Fruit fly (Drosophila melanogaster): ENCODE data around the gene CG11854.
A peak's percentile ranks its signal among the peaks of the same experiment; 100 is the strongest.

The CG11854 gene

dm6 chr3R:25258628-25259240 is 16.9 kb downstream of the CG11854 start, which contains the start of gene CG11857 (continued):
- TF ChIP-seq Hr51 (GFP tag; optimal IDR thresholded peaks at IDR 0.05) = peak; percentile 96 to 99
- TF ChIP-seq CG9437 (GFP tag; optimal IDR thresholded peaks at IDR 0.05) = peak; percentile 88
- TF ChIP-seq shn (GFP tag; optimal IDR thresholded peaks at IDR 0.05) = peak; percentile 97
- peak; percentile 84 for TF ChIP-seq kah (GFP tag; optimal IDR thresholded peaks at IDR 0.05)
- peak; percentile 97 for TF ChIP-seq Taf1 (GFP tag; IDR thresholded peaks at IDR 0.05)
- peak; percentile 84 for TF ChIP-seq ash1 (GFP tag; optimal IDR thresholded peaks at IDR 0.05)
- TF ChIP-seq CG16863 (GFP tag; optimal IDR thresholded peaks at IDR 0.05) = peak; percentile 96
- TF ChIP-seq CG4854 (GFP tag; optimal IDR thresholded peaks at IDR 0.05) = peak; percentile 96
- peak; percentile 97 for TF ChIP-seq Antp (GFP tag; optimal IDR thresholded peaks at IDR 0.05)
- peak; percentile 94 for TF ChIP-seq Fer1 (GFP tag; optimal IDR thresholded peaks at IDR 0.05)
- peak; percentile 98 for TF ChIP-seq Camta (GFP tag; optimal IDR thresholded peaks at IDR 0.05)
- TF ChIP-seq dimm (GFP tag; IDR thresholded peaks at IDR 0.05) = peak; percentile 97
- TF ChIP-seq B-H1 (GFP tag; IDR thresholded peaks at IDR 0.05) = peak; percentile 98
- peak; percentile 95 for TF ChIP-seq CG1792 (GFP tag; optimal IDR thresholded peaks at IDR 0.05)
- peak; percentile 94 for TF ChIP-seq CG3407 (GFP tag; optimal IDR thresholded peaks at IDR 0.05)
- peak; percentile 92 for TF ChIP-seq CG30020 (tag; optimal IDR thresholded peaks at IDR 0.05)
- peak; percentile 94 for TF ChIP-seq CG16779 (GFP tag; IDR thresholded peaks at IDR 0.05)
- peak; percentile 99 for TF ChIP-seq Abd-B (GFP tag; optimal IDR thresholded peaks at IDR 0.05)
- TF ChIP-seq CG10462 (GFP tag; optimal IDR thresholded peaks at IDR 0.05) = peak; percentile 97
- TF ChIP-seq gro (GFP tag; optimal IDR thresholded peaks at IDR 0.05) = peak; percentile 98
- peak; percentile 97 for TF ChIP-seq CG13894 (tag; optimal IDR thresholded peaks at IDR 0.05)
- peak; percentile 97 for TF ChIP-seq Six4 (GFP tag; optimal IDR thresholded peaks at IDR 0.05)
- TF ChIP-seq gcm2 (GFP tag; optimal IDR thresholded peaks at IDR 0.05) = peak; percentile 88
- peak; percentile 89 for TF ChIP-seq Myb (GFP tag; optimal IDR thresholded peaks at IDR 0.05)
- peak; percentile 94 for TF ChIP-seq Mes4 (GFP tag; optimal IDR thresholded peaks at IDR 0.05)
- TF ChIP-seq esg (GFP tag; conservative IDR thresholded peaks at IDR 0.05) = peak; percentile 99
- TF ChIP-seq CG6654 (GFP tag; optimal IDR thresholded peaks at IDR 0.05) = peak; percentile 88
- TF ChIP-seq Pdp1 (GFP tag; optimal IDR thresholded peaks at IDR 0.05) = peak; percentile 98
- peak; percentile 98 for TF ChIP-seq CG13424 (tag; optimal IDR thresholded peaks at IDR 0.05)
- TF ChIP-seq CG6791 (GFP tag; IDR thresholded peaks at IDR 0.05; ENCODE audit: partially characterized antibody) = peak; percentile 98
- TF ChIP-seq chif (GFP tag; optimal IDR thresholded peaks at IDR 0.05) = peak; percentile 97 to 98
- peak; percentile 89 for TF ChIP-seq ac (GFP tag; optimal IDR thresholded peaks at IDR 0.05)
- TF ChIP-seq CG2120 (GFP tag; optimal IDR thresholded peaks at IDR 0.05) = peak; percentile 99
- TF ChIP-seq mam (GFP tag; optimal IDR thresholded peaks at IDR 0.05) = peak; percentile 99
- TF ChIP-seq tio (GFP tag; optimal IDR thresholded peaks at IDR 0.05) = no peak
- TF ChIP-seq CG2712 (tag; optimal IDR thresholded peaks at IDR 0.05) = peak; percentile 98
- TF ChIP-seq CG10431 (GFP tag; optimal IDR thresholded peaks at IDR 0.05) = peak; percentile 82
- TF ChIP-seq bsh (GFP tag; optimal IDR thresholded peaks at IDR 0.05) = peak; percentile 69 to 98
- peak; percentile 95 for TF ChIP-seq Blimp-1 (GFP tag; optimal IDR thresholded peaks at IDR 0.05)
- TF ChIP-seq da (GFP tag; optimal IDR thresholded peaks at IDR 0.05) = peak; percentile 95
- peak; percentile 97 for TF ChIP-seq CG31388 (GFP tag; optimal IDR thresholded peaks at IDR 0.05)
- peak; percentile 98 for TF ChIP-seq gt (GFP tag; IDR thresholded peaks at IDR 0.05)
- peak; percentile 92 for TF ChIP-seq her (GFP tag; optimal IDR thresholded peaks at IDR 0.05)
- TF ChIP-seq ase (GFP tag; IDR thresholded peaks at IDR 0.05) = peak; percentile 99
- peak; percentile 88 for TF ChIP-seq CG6854 (GFP tag; optimal IDR thresholded peaks at IDR 0.05)
- TF ChIP-seq CG1529 (GFP tag; optimal IDR thresholded peaks at IDR 0.05) = peak; percentile 94
- TF ChIP-seq CG4282 (GFP tag; optimal IDR thresholded peaks at IDR 0.05) = peak; percentile 96
- peak; percentile 99 for TF ChIP-seq wor (GFP tag; IDR thresholded peaks at IDR 0.05)
- peak; percentile 99 for TF ChIP-seq H2.0 (GFP tag; IDR thresholded peaks at IDR 0.05)
- peak; percentile 99 for TF ChIP-seq vfl (GFP tag; optimal IDR thresholded peaks at IDR 0.05)
